Worm (Caenorhabditis elegans) whole organism, L3 larva: ENCODE data around the gene C12D8.13.
A peak's percentile ranks its signal among the peaks of the same experiment; 100 is the strongest.

Experiments
- R02D3.7 ChIP-seq: fragments of 150-350 bp; optimal IDR thresholded peaks from 2 replicates; lab custom pipeline; 2014; ENCODE audit warnings: missing biosample characterization, missing genetic modification characterization
- ZK546.5 ChIP-seq: sonication (generic microtip); optimal IDR thresholded peaks from 2 replicates; lab custom pipeline; 2017; ENCODE audit warnings: missing biosample characterization, missing genetic modification characterization
- ama-1 ChIP-seq: fragments of 150-350 bp; optimal IDR thresholded peaks from 2 replicates; lab custom pipeline; 2018
- ceh-16 ChIP-seq: sonication (generic microtip); optimal IDR thresholded peaks from 2 replicates; lab custom pipeline; 2017; ENCODE audit warnings: missing biosample characterization, missing genetic modification characterization
- ceh-28 ChIP-seq: fragments of 150-350 bp; optimal IDR thresholded peaks from 2 replicates; lab custom pipeline; 2014; ENCODE audit warnings: missing biosample characterization, missing genetic modification reagents, missing genetic modification characterization
- ceh-9 ChIP-seq: sonication (generic microtip); optimal IDR thresholded peaks from 2 replicates; lab custom pipeline; 2018; ENCODE audit warnings: missing biosample characterization, missing genetic modification characterization
- daf-12 ChIP-seq: fragments of 150-350 bp; optimal IDR thresholded peaks from 2 replicates; lab custom pipeline; 2014; ENCODE audit warnings: missing biosample characterization, missing genetic modification reagents, missing genetic modification characterization
- egl-27 ChIP-seq: sonication (generic microtip); optimal IDR thresholded peaks from 4 replicates; lab custom pipeline; 2017; ENCODE audit warnings: missing biosample characterization, missing genetic modification reagents, missing genetic modification characterization
- egl-5 ChIP-seq: fragments of 150-350 bp; optimal IDR thresholded peaks from 2 replicates; lab custom pipeline; 2017; ENCODE audit warnings: missing biosample characterization, missing genetic modification reagents, missing genetic modification characterization, inconsistent platforms
- elt-1 ChIP-seq: fragments of 150-350 bp; optimal IDR thresholded peaks from 2 replicates; lab custom pipeline; 2014; ENCODE audit warnings: missing biosample characterization, missing genetic modification characterization
- elt-2 ChIP-seq: sonication (generic microtip); optimal IDR thresholded peaks from 2 replicates; lab custom pipeline; 2016; ENCODE audit warnings: missing genetic modification reagents, mild to moderate bottlenecking, missing genetic modification characterization, missing compliant biosample characterization
- eor-1 ChIP-seq, 2 experiments: fragments of 150-350 bp; optimal IDR thresholded peaks; 2 replicates each; lab custom pipeline; 2014 to 2018; ENCODE audit warnings: missing biosample characterization in 2 of 2, missing genetic modification characterization in 2 of 2
- fkh-10 ChIP-seq: sonication (generic microtip); optimal IDR thresholded peaks from 2 replicates; lab custom pipeline; 2017; ENCODE audit warnings: missing biosample characterization, missing genetic modification reagents, missing genetic modification characterization
- fkh-2 ChIP-seq: fragments of 150-350 bp; optimal IDR thresholded peaks from 2 replicates; lab custom pipeline; 2014; ENCODE audit warnings: missing biosample characterization, missing genetic modification reagents, missing genetic modification characterization
- jun-1 ChIP-seq: fragments of 150-350 bp; optimal IDR thresholded peaks from 2 replicates; lab custom pipeline; 2014; ENCODE audit warnings: missing biosample characterization, missing genetic modification reagents, missing genetic modification characterization
- lin-15B ChIP-seq: fragments of 150-350 bp; optimal IDR thresholded peaks from 2 replicates; lab custom pipeline; 2014; ENCODE audit warnings: missing biosample characterization, missing genetic modification characterization
- lsy-12 ChIP-seq: sonication (generic microtip); optimal IDR thresholded peaks from 2 replicates; lab custom pipeline; 2016; ENCODE audit warnings: mild to moderate bottlenecking, missing genetic modification characterization, missing compliant biosample characterization
- mdl-1 ChIP-seq: fragments of 150-350 bp; optimal IDR thresholded peaks from 2 replicates; lab custom pipeline; 2014; ENCODE audit warnings: missing biosample characterization, missing genetic modification characterization
- mml-1 ChIP-seq: fragments of 150-350 bp; sonication (generic microtip); optimal IDR thresholded peaks from 3 replicates; lab custom pipeline; 2014; ENCODE audit warnings: missing biosample characterization, missing genetic modification characterization
- nfya-1 ChIP-seq: sonication (generic microtip); optimal IDR thresholded peaks from 2 replicates; lab custom pipeline; 2017; ENCODE audit warnings: missing genetic modification characterization, mild to moderate bottlenecking, missing compliant biosample characterization, antibody characterized with exemption, moderate library complexity; ENCODE audit not compliant: insufficient read depth
- nhr-11 ChIP-seq: fragments of 150-350 bp; optimal IDR thresholded peaks from 2 replicates; lab custom pipeline; 2014; ENCODE audit warnings: missing biosample characterization, missing genetic modification characterization
- nhr-12 ChIP-seq: fragments of 150-350 bp; optimal IDR thresholded peaks from 2 replicates; lab custom pipeline; 2014; ENCODE audit warnings: missing biosample characterization, missing genetic modification characterization
- nhr-237 ChIP-seq: fragments of 150-350 bp; optimal IDR thresholded peaks from 2 replicates; lab custom pipeline; 2014; ENCODE audit warnings: missing biosample characterization, missing genetic modification characterization
- nhr-25 ChIP-seq: sonication (generic microtip); optimal IDR thresholded peaks from 2 replicates; lab custom pipeline; 2017; ENCODE audit warnings: missing biosample characterization, missing genetic modification characterization
- nhr-28 ChIP-seq: fragments of 150-350 bp; optimal IDR thresholded peaks from 2 replicates; lab custom pipeline; 2014; ENCODE audit warnings: missing biosample characterization, missing genetic modification characterization
- nhr-67 ChIP-seq: fragments of 150-350 bp; optimal IDR thresholded peaks from 2 replicates; lab custom pipeline; 2014; ENCODE audit warnings: missing biosample characterization, missing genetic modification characterization
- nhr-76 ChIP-seq: fragments of 150-350 bp; sonication (generic microtip); optimal IDR thresholded peaks from 5 replicates; lab custom pipeline; 2014; ENCODE audit warnings: missing biosample characterization, missing genetic modification characterization
- nhr-77 ChIP-seq: fragments of 150-350 bp; optimal IDR thresholded peaks from 2 replicates; lab custom pipeline; 2014; ENCODE audit warnings: missing biosample characterization, missing genetic modification characterization
- pha-4 ChIP-seq: fragments of 150-350 bp; optimal IDR thresholded peaks from 2 replicates; lab custom pipeline; 2014; ENCODE audit warnings: missing biosample characterization, missing genetic modification reagents, missing genetic modification characterization
- sea-2 ChIP-seq: fragments of 150-350 bp; sonication (generic microtip); optimal IDR thresholded peaks from 4 replicates; lab custom pipeline; 2014; ENCODE audit warnings: missing biosample characterization, missing genetic modification reagents, missing genetic modification characterization
- skn-1 ChIP-seq: fragments of 150-350 bp; optimal IDR thresholded peaks from 2 replicates; lab custom pipeline; 2014; ENCODE audit warnings: missing biosample characterization, missing genetic modification characterization
- snpc-4 ChIP-seq: fragments of 150-350 bp; optimal IDR thresholded peaks from 2 replicates; lab custom pipeline; 2014; ENCODE audit warnings: missing biosample characterization, missing genetic modification characterization
- tbx-2 ChIP-seq: sonication (generic microtip); optimal IDR thresholded peaks from 2 replicates; lab custom pipeline; 2016; ENCODE audit warnings: mild to moderate bottlenecking, missing genetic modification characterization, missing compliant biosample characterization
- unc-39 ChIP-seq: sonication (generic microtip); optimal IDR thresholded peaks from 4 replicates; lab custom pipeline; 2017; ENCODE audit warnings: missing biosample characterization, missing genetic modification characterization
- unc-62 ChIP-seq: fragments of 150-350 bp; sonication (generic microtip); optimal IDR thresholded peaks from 4 replicates; lab custom pipeline; 2014; ENCODE audit warnings: missing biosample characterization, missing genetic modification reagents, missing genetic modification characterization
- zag-1 ChIP-seq: fragments of 150-350 bp; optimal IDR thresholded peaks from 2 replicates; lab custom pipeline; 2014; ENCODE audit warnings: missing biosample characterization, missing genetic modification characterization
- ztf-11 ChIP-seq: fragments of 150-350 bp; optimal IDR thresholded peaks from 2 replicates; lab custom pipeline; 2014; ENCODE audit warnings: missing biosample characterization, missing genetic modification characterization
- ztf-4 ChIP-seq: fragments of 150-350 bp; optimal IDR thresholded peaks from 2 replicates; lab custom pipeline; 2014; ENCODE audit warnings: missing biosample characterization, missing genetic modification characterization

Gene C12D8.13

ce11 chrV:10220605-10221004 is at the start of gene C12D8.13:
Gene C12D8.13 (minus strand): TSS chrV:10220705.
- TF ChIP-seq mml-1 (tag; lab: Kevin White, UChicago) = no peak
- TF ChIP-seq ama-1 (lab: Kevin White, UChicago) = no peak
- TF ChIP-seq lin-15B (tag; lab: Kevin White, UChicago) = no peak
- no peak for TF ChIP-seq nhr-12 (tag; lab: Kevin White, UChicago)
- TF ChIP-seq pha-4 (tag; lab: Kevin White, UChicago) = no peak
- no peak for TF ChIP-seq eor-1 (tag; optimal IDR thresholded peaks at IDR 0.05; lab: Kevin White, UChicago)

- no peak for TF ChIP-seq nhr-76 (tag; lab: Kevin White, UChicago)
- TF ChIP-seq ceh-16 = no peak
- TF ChIP-seq nhr-25 (tag; lab: Kevin White, UChicago) = no peak
- no peak for TF ChIP-seq nhr-67 (tag; lab: Kevin White, UChicago)
- TF ChIP-seq egl-27 (tag; lab: Kevin White, UChicago) = no peak
- TF ChIP-seq lsy-12 (tag; lab: Kevin White, UChicago) = no peak
- no peak for TF ChIP-seq unc-39 (tag; lab: Kevin White, UChicago)
- TF ChIP-seq ama-1 (lab: Kevin White, UChicago) = no peak
- TF ChIP-seq nhr-237 = no peak
- TF ChIP-seq unc-62 (GFP tag; lab: Kevin White, UChicago) = no peak
- no peak for TF ChIP-seq nhr-77 (tag; lab: Kevin White, UChicago)
- no peak for TF ChIP-seq mdl-1 (tag; lab: Kevin White, UChicago)
- TF ChIP-seq jun-1 (tag; lab: Kevin White, UChicago) = no peak
Measured at ce11 chrV:10270214-10270613, 49.7 kb upstream of the C12D8.13 start, which contains the start of gene ric-4. Gene ric-4 (minus strand): TSS chrV:10270314.

ce11 chrV:10266050-10266449 is 45.5 kb upstream of the C12D8.13 start:
- TF ChIP-seq snpc-4 = no peak
- TF ChIP-seq nhr-11 (tag; lab: Kevin White, UChicago) = no peak
- TF ChIP-seq R02D3.7 (tag; lab: Kevin White, UChicago) = no peak
- no peak for TF ChIP-seq daf-12 (tag; lab: Kevin White, UChicago)
- TF ChIP-seq elt-1 (tag; lab: Kevin White, UChicago) = no peak
- TF ChIP-seq mdl-1 (tag; lab: Kevin White, UChicago) = no peak
- no peak for TF ChIP-seq tbx-2 (tag; lab: Kevin White, UChicago)
- TF ChIP-seq nfya-1 (tag; lab: Kevin White, UChicago) = no peak
- TF ChIP-seq sea-2 = no peak
- TF ChIP-seq skn-1 = no peak
- TF ChIP-seq fkh-2 (tag; lab: Kevin White, UChicago) = no peak
- no peak for TF ChIP-seq eor-1 (tag; optimal IDR thresholded peaks at IDR 0.05; lab: Kevin White, UChicago)
- TF ChIP-seq egl-5 (tag; lab: Kevin White, UChicago) = no peak
- no peak for TF ChIP-seq unc-62 (GFP tag; lab: Kevin White, UChicago)
- TF ChIP-seq ztf-11 = no peak
- no peak for TF ChIP-seq ceh-16
- no peak for TF ChIP-seq unc-39 (tag; lab: Kevin White, UChicago)
- no peak for TF ChIP-seq nhr-76 (tag; lab: Kevin White, UChicago)
- TF ChIP-seq ceh-28 (tag; lab: Kevin White, UChicago) = no peak

- no peak for TF ChIP-seq lin-15B (tag; lab: Kevin White, UChicago)
- TF ChIP-seq pha-4 (tag; lab: Kevin White, UChicago) = peak; percentile 58
Measured at ce11 chrV:10265019-10265418, 44.5 kb upstream of the C12D8.13 start.

ce11 chrV:10260460-10260859 is 40.0 kb upstream of the C12D8.13 start, which contains the start of gene sri-18:
Gene sri-18 (minus strand): TSS chrV:10260560.
- TF ChIP-seq ztf-4 (tag; lab: Kevin White, UChicago) = no peak
- TF ChIP-seq ZK546.5 (tag; lab: Kevin White, UChicago) = no peak
- TF ChIP-seq skn-1 = no peak
- no peak for TF ChIP-seq nhr-28
- TF ChIP-seq lsy-12 (tag; lab: Kevin White, UChicago) = no peak
- TF ChIP-seq egl-27 (tag; lab: Kevin White, UChicago) = no peak
- no peak for TF ChIP-seq sea-2
- no peak for TF ChIP-seq nhr-67 (tag; lab: Kevin White, UChicago)
- no peak for TF ChIP-seq ceh-9
- no peak for TF ChIP-seq nhr-237
- TF ChIP-seq lin-15B (tag; lab: Kevin White, UChicago) = no peak
- TF ChIP-seq fkh-10 (GFP tag; lab: Kevin White, UChicago) = no peak
- no peak for TF ChIP-seq egl-5 (tag; lab: Kevin White, UChicago)
- no peak for TF ChIP-seq unc-62 (GFP tag; lab: Kevin White, UChicago)
- no peak for TF ChIP-seq tbx-2 (tag; lab: Kevin White, UChicago)
- TF ChIP-seq nhr-76 (tag; lab: Kevin White, UChicago) = no peak
- no peak for TF ChIP-seq zag-1 (tag; lab: Kevin White, UChicago)
- no peak for TF ChIP-seq fkh-2 (tag; lab: Kevin White, UChicago)
- TF ChIP-seq elt-2 (tag; lab: Kevin White, UChicago) = no peak
